Worm (Caenorhabditis elegans): ENCODE measurements around the gene C55C3.8.

Gene C55C3.8

ce11 chrIV:5665353-5665918, 25.4 kb upstream of the C55C3.8 start (continued):
- peak; percentile 61 for TF ChIP-seq nhr-25 (tag; optimal IDR thresholded peaks at IDR 0.05; ENCODE audit: borderline replicate concordance, insufficient read depth)
- TF ChIP-seq lin-13 (GFP tag; optimal IDR thresholded peaks at IDR 0.05), result peak; percentile 67
- TF ChIP-seq ceh-28 (tag; optimal IDR thresholded peaks at IDR 0.05), result no peak
- peak in 1 of 2 experiments; percentile 59 for TF ChIP-seq lsy-2 (tag; optimal IDR thresholded peaks at IDR 0.05)
- TF ChIP-seq cey-2 (tag; optimal IDR thresholded peaks at IDR 0.05; ENCODE audit: borderline replicate concordance, insufficient read depth), result no peak
- TF ChIP-seq ces-1 (GFP tag; optimal IDR thresholded peaks at IDR 0.05), result no peak
- TF ChIP-seq dmd-9 (GFP tag; IDR thresholded peaks at IDR 0.05), result no peak
- TF ChIP-seq unc-62 (GFP tag; optimal IDR thresholded peaks at IDR 0.05 in 1 of 2), result peak in 1 of 2 experiments; percentile 24
- TF ChIP-seq unc-62 (tag; optimal IDR thresholded peaks at IDR 0.05), result no peak
- TF ChIP-seq hlh-30 (tag; optimal IDR thresholded peaks at IDR 0.05; ENCODE audit: insufficient read depth), result peak; percentile 47
- no peak for TF ChIP-seq egl-43 (GFP tag; IDR thresholded peaks at IDR 0.05)
- no peak for TF ChIP-seq tag-97 (GFP tag; IDR thresholded peaks at IDR 0.05)
- TF ChIP-seq F44E2.7 (GFP tag; IDR thresholded peaks at IDR 0.05), result no peak
- 0 out of 2 replicates have a peak, but pooled peaks have one; percentile 19 for TF ChIP-seq arid-1 (GFP tag; conservative IDR thresholded peaks at IDR 0.05)
- peak; percentile 81 for TF ChIP-seq hlh-11 (tag; optimal IDR thresholded peaks at IDR 0.05)
- no peak for TF ChIP-seq nhr-10 (tag; optimal IDR thresholded peaks at IDR 0.05)
- no peak for TF ChIP-seq ceh-62 (tag; optimal IDR thresholded peaks at IDR 0.05)
- no peak for TF ChIP-seq unc-130 (GFP tag; optimal IDR thresholded peaks at IDR 0.05)
- no peak for TF ChIP-seq jun-1 (tag; optimal IDR thresholded peaks at IDR 0.05)

DNA sequence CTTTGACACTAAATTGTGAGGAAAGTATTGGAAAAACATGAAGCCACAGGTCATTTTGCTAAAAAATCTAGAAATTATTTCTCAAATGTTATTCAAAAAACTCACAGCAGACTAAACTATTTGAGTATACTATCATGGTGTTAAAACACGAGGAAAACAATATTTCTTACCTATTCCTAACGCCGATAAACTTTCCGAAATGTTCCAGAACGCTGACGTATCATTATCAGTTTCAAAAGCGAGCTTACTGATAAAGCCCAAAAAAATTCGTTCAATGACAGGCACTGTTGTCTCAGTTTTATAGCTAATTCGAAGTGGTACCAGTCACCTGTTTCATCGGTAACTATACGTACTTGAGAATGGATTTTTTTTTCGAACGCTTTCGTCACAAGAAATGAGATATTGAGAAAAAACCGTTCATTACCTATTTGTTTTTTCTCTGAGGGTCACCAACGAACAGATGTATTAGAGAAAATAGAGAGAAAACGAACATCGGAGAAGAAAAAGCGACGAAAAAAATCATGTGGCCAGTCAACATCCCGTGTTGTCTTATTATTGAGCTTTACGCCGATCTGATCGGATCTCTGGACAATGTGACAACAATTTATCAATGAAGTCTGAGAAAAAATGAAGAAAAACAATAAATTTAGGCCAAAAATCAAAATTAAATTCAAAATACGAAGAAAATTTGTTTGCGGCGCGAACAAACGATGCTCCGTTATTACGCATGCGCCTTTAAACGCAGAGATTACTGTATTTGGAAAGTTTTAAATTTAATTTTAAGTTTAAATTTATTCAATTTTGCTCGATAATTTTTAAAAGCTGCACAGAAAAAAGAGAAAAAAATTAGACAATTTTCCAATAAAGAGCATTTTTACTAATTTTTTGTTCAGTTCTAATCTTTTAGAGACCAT, 24.5 kb upstream of the C55C3.8 start:
- TF ChIP-seq dmd-6 (GFP tag; IDR thresholded peaks at IDR 0.05) (peak; percentile 84), hlh-30 (tag; optimal IDR thresholded peaks at IDR 0.05; ENCODE audit: insufficient read depth) (peak; percentile 58), lin-13 (GFP tag; optimal IDR thresholded peaks at IDR 0.05) (peak; percentile 17), hlh-11 (tag; optimal IDR thresholded peaks at IDR 0.05) (peak; percentile 73), nhr-28 (tag; optimal IDR thresholded peaks at IDR 0.05) (peak; percentile 29), pqm-1 (tag; optimal IDR thresholded peaks at IDR 0.05) (peak; percentile 15), dve-1 (tag; optimal IDR thresholded peaks at IDR 0.05; ENCODE audit: insufficient read depth) (peak; percentile 93), zip-2 (tag; optimal IDR thresholded peaks at IDR 0.05) (peak; percentile 1), saeg-2 (GFP tag; IDR thresholded peaks at IDR 0.05) (no peak), snpc-1.2 (GFP tag; IDR thresholded peaks at IDR 0.05) (peak; percentile 87), lin-1 (GFP tag; IDR thresholded peaks at IDR 0.05) (0 out of 2 replicates have a peak, but pooled peaks have one; percentile 14), mxl-3 (GFP tag; optimal IDR thresholded peaks at IDR 0.05) (no peak), nhr-102 (tag; optimal IDR thresholded peaks at IDR 0.05) (no peak), Y48G9A.11 (GFP tag; IDR thresholded peaks at IDR 0.05) (peak; percentile 98), lin-38 (GFP tag; IDR thresholded peaks at IDR 0.05) (no peak), daf-16 (GFP tag; optimal IDR thresholded peaks at IDR 0.05) (peak in 1 of 2 experiments; percentile 82), daf-16 (tag; optimal IDR thresholded peaks at IDR 0.05) (peak; percentile 79)

- TF ChIP-seq fos-1 (tag; optimal IDR thresholded peaks at IDR 0.05) (no peak), aha-1 (tag) (no peak), fkh-10 (GFP tag; optimal IDR thresholded peaks at IDR 0.05) (no peak), ceh-62 (tag; optimal IDR thresholded peaks at IDR 0.05) (no peak), ctbp-1 (GFP tag; IDR thresholded peaks at IDR 0.05) (0 out of 2 replicates have a peak, but pooled peaks have one; percentile 19), daf-16 (GFP tag; optimal IDR thresholded peaks at IDR 0.05) (peak in 1 of 2 experiments; percentile 86), daf-16 (tag; optimal IDR thresholded peaks at IDR 0.05) (peak; percentile 88), snpc-4 (tag; optimal IDR thresholded peaks at IDR 0.05) (no peak), hmg-1.1 (GFP tag; IDR thresholded peaks at IDR 0.05) (peak; percentile 40; the same call in 1 of the 2 replicates), dmd-9 (GFP tag; IDR thresholded peaks at IDR 0.05) (0 out of 2 replicates have a peak, but pooled peaks have one; percentile 5), nhr-102 (tag; optimal IDR thresholded peaks at IDR 0.05) (no peak), ceh-28 (tag; optimal IDR thresholded peaks at IDR 0.05) (no peak), T20F7.1 (GFP tag; optimal IDR thresholded peaks at IDR 0.05) (no peak), F26F4.8 (GFP tag; conservative IDR thresholded peaks at IDR 0.05) (no peak), snpc-1.2 (GFP tag; IDR thresholded peaks at IDR 0.05) (no peak), skn-1 (tag; optimal IDR thresholded peaks at IDR 0.05) (no peak), ces-1 (GFP tag; optimal IDR thresholded peaks at IDR 0.05) (no peak), unc-130 (GFP tag; optimal IDR thresholded peaks at IDR 0.05) (no peak), zfp-2 (tag; optimal IDR thresholded peaks at IDR 0.05) (no peak), unc-62 (GFP tag; optimal IDR thresholded peaks at IDR 0.05 in 1 of 2) (no peak), unc-62 (tag; optimal IDR thresholded peaks at IDR 0.05) (no peak), mdl-1 (tag; optimal IDR thresholded peaks at IDR 0.05) (peak in 1 of 2 experiments; percentile 57)
Observed at ce11 chrIV:5667191-5667590, 23.6 kb upstream of the C55C3.8 start.
